Worm (Caenorhabditis elegans): ENCODE measurements around the gene his-24.

Gene his-24

DNA sequence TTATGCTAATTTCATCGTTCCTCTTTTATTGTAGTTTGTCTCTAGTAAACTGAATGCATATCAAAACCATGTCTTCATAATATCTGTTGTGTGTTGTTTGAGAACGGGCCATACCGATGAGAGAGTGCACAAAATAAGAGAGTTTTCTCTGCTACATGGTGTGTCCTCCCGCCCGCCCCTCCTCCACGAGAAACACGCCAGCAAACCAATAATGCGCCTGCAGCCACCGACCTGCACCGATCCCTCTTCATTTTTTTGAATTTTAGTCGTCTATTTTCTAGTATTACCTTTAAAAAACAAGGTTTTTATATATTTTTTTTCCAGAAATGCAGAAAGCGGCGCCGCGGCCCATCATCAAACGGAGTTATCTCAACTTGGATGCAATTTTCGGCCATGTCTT, 9.6 kb upstream of the his-24 start, which contains the start of gene gfi-3 (continued):
- peak; percentile 94 for TF ChIP-seq ztf-18 (tag; optimal IDR thresholded peaks at IDR 0.05)
- TF ChIP-seq C06A6.2 (GFP tag; conservative IDR thresholded peaks at IDR 0.05), result 0 out of 2 replicates have a peak, but pooled peaks have one; percentile 33
- no peak for TF ChIP-seq T07F8.4 (tag; optimal IDR thresholded peaks at IDR 0.05)
- no peak for TF ChIP-seq snpc-4 (GFP tag; optimal IDR thresholded peaks at IDR 0.05)
- TF ChIP-seq snpc-4 (tag; optimal IDR thresholded peaks at IDR 0.05), result peak; percentile 67 to 92 (median 89)
- peak; percentile 77 for TF ChIP-seq zfh-2 (GFP tag; conservative IDR thresholded peaks at IDR 0.05)
- TF ChIP-seq nfyb-1 (GFP tag; IDR thresholded peaks at IDR 0.05), result 0 out of 2 replicates have a peak, but pooled peaks have one; percentile 50
- peak; percentile 19; the same call in 1 of the 2 replicates for TF ChIP-seq cebp-1 (GFP tag; IDR thresholded peaks at IDR 0.05)
- TF ChIP-seq cebp-1 (tag; optimal IDR thresholded peaks at IDR 0.05), result peak; percentile 78
- TF ChIP-seq lin-26 (GFP tag; IDR thresholded peaks at IDR 0.05), result no peak
- TF ChIP-seq ceh-100 (GFP tag; IDR thresholded peaks at IDR 0.05), result 0 out of 2 replicates have a peak, but pooled peaks have one; percentile 11
- no peak for TF ChIP-seq ekl-4 (GFP tag; IDR thresholded peaks at IDR 0.05)
- no peak for TF ChIP-seq sea-2 (GFP tag; IDR thresholded peaks at IDR 0.05)
- 0 out of 2 replicates have a peak, but pooled peaks have one; percentile 20 for TF ChIP-seq madf-3 (GFP tag; IDR thresholded peaks at IDR 0.05)
- TF ChIP-seq cebp-2 (GFP tag; IDR thresholded peaks at IDR 0.05), result no peak
- no peak for TF ChIP-seq ceh-58 (GFP tag; IDR thresholded peaks at IDR 0.05)
- no peak for TF ChIP-seq ceh-79 (tag; optimal IDR thresholded peaks at IDR 0.05)
- no peak for TF ChIP-seq ztf-28 (GFP tag; IDR thresholded peaks at IDR 0.05)
- no peak for TF ChIP-seq bed-1 (GFP tag; IDR thresholded peaks at IDR 0.05)
- peak; percentile 32 for TF ChIP-seq B0261.1 (tag; optimal IDR thresholded peaks at IDR 0.05)
- TF ChIP-seq dox-1 (GFP tag; IDR thresholded peaks at IDR 0.05), result peak; percentile 74
- no peak for TF ChIP-seq snpc-1.1 (tag; optimal IDR thresholded peaks at IDR 0.05; ENCODE audit: insufficient read depth)
- TF ChIP-seq aptf-2 (GFP tag; conservative IDR thresholded peaks at IDR 0.05), result no peak
- TF ChIP-seq madf-8 (GFP tag; conservative IDR thresholded peaks at IDR 0.05), result no peak
- TF ChIP-seq hlh-12 (tag; optimal IDR thresholded peaks at IDR 0.05), result no peak
- 0 out of 2 replicates have a peak, but pooled peaks have one; percentile 19 for TF ChIP-seq K11D2.4 (GFP tag; IDR thresholded peaks at IDR 0.05)
- TF ChIP-seq hlh-26 (GFP tag; conservative IDR thresholded peaks at IDR 0.05), result no peak
- TF ChIP-seq K12H6.12 (tag; optimal IDR thresholded peaks at IDR 0.05), result peak; percentile 40
- no peak for TF ChIP-seq ztf-3 (GFP tag; optimal IDR thresholded peaks at IDR 0.05)
- peak; percentile 79 for TF ChIP-seq hmg-1.2 (GFP tag; IDR thresholded peaks at IDR 0.05)
- TF ChIP-seq lsl-1 (GFP tag; optimal IDR thresholded peaks at IDR 0.05), result no peak
- no peak for TF ChIP-seq F55B11.4 (tag; optimal IDR thresholded peaks at IDR 0.05; ENCODE audit: borderline replicate concordance, insufficient read depth)
- TF ChIP-seq let-526 (GFP tag; IDR thresholded peaks at IDR 0.05), result no peak
- no peak for TF ChIP-seq lag-1 (GFP tag; IDR thresholded peaks at IDR 0.05)
- TF ChIP-seq ZK185.1 (tag; optimal IDR thresholded peaks at IDR 0.05; ENCODE audit: poor library complexity, severe bottlenecking), result peak; percentile 65
- TF ChIP-seq ceh-27 (GFP tag; optimal IDR thresholded peaks at IDR 0.05), result peak; percentile 70
- peak in 1 of 3 experiments; percentile 71 for TF ChIP-seq lin-35 (GFP tag; optimal IDR thresholded peaks at IDR 0.05)
- peak; percentile 35 for TF ChIP-seq gei-17 (GFP tag; optimal IDR thresholded peaks at IDR 0.05)
- TF ChIP-seq Y79H2A.3 (GFP tag; conservative IDR thresholded peaks at IDR 0.05), result no peak
- TF ChIP-seq hsf-1 (GFP tag; IDR thresholded peaks at IDR 0.05), result no peak
- TF ChIP-seq egl-44 (GFP tag; IDR thresholded peaks at IDR 0.05), result no peak
- peak; percentile 69 for TF ChIP-seq mcd-1 (GFP tag; IDR thresholded peaks at IDR 0.05)
- no peak for TF ChIP-seq dpl-1 (GFP tag; optimal IDR thresholded peaks at IDR 0.05)
- TF ChIP-seq B0336.3 (GFP tag; IDR thresholded peaks at IDR 0.05), result 0 out of 2 replicates have a peak, but pooled peaks have one; percentile 37
- TF ChIP-seq fkh-3 (tag; optimal IDR thresholded peaks at IDR 0.05), result no peak
- TF ChIP-seq lin-40 (tag; optimal IDR thresholded peaks at IDR 0.05), result peak; percentile 84
- TF ChIP-seq repo-1 (tag; optimal IDR thresholded peaks at IDR 0.05), result no peak
- TF ChIP-seq hmg-20 (GFP tag; IDR thresholded peaks at IDR 0.05), result peak; percentile 72
- TF ChIP-seq lin-54 (GFP tag; optimal IDR thresholded peaks at IDR 0.05), result peak; percentile 37
